Worm (Caenorhabditis elegans) whole organism, L4 larva: ENCODE data around the gene eelo-2.

Experiments used
- daf-12 ChIP-seq: fragments of 150-350 bp; optimal IDR thresholded peaks from 2 replicates; lab custom pipeline; 2014; ENCODE audit warnings: missing biosample characterization, missing genetic modification reagents, missing genetic modification characterization
- lin-13 ChIP-seq: fragments of 150-350 bp; optimal IDR thresholded peaks from 2 replicates; lab custom pipeline; 2014; ENCODE audit warnings: missing biosample characterization, missing genetic modification reagents, missing genetic modification characterization
- lin-39 ChIP-seq: fragments of 150-350 bp; optimal IDR thresholded peaks from 2 replicates; lab custom pipeline; 2014; ENCODE audit warnings: missing biosample characterization, missing genetic modification reagents, missing genetic modification characterization
- lir-3 ChIP-seq: sonication (generic microtip); optimal IDR thresholded peaks from 2 replicates; lab custom pipeline; 2016; ENCODE audit warnings: mild to moderate bottlenecking, missing genetic modification characterization, missing compliant biosample characterization
- madf-9 ChIP-seq: fragments of 200-800 bp; sonication (Bioruptor generic); conservative IDR thresholded peaks from 2 replicates; pipeline ENCODE4 v1.3.6; 2022; ENCODE audit warnings: missing genetic modification reagents, missing genetic modification characterization, missing compliant biosample characterization
- nhr-11 ChIP-seq: fragments of 150-350 bp; optimal IDR thresholded peaks from 2 replicates; lab custom pipeline; 2014; ENCODE audit warnings: missing biosample characterization, missing genetic modification characterization
- nhr-237 ChIP-seq: sonication (generic microtip); optimal IDR thresholded peaks from 2 replicates; lab custom pipeline; 2017; ENCODE audit warnings: missing biosample characterization, missing genetic modification characterization
- nhr-77 ChIP-seq: fragments of 150-350 bp; optimal IDR thresholded peaks from 2 replicates; lab custom pipeline; 2014; ENCODE audit warnings: missing biosample characterization, missing genetic modification characterization
- pqm-1 ChIP-seq: sonication (generic microtip); optimal IDR thresholded peaks from 2 replicates; lab custom pipeline; 2017; ENCODE audit warnings: missing biosample characterization, missing genetic modification characterization
- unc-62 ChIP-seq, 3 experiments: fragments of 150-350 bp in 1 of 3; sonication (generic microtip); optimal IDR thresholded peaks in 2 of 3; peaks in 1 of 3; 1 replicate in 1 of 3; 2 replicates in 2 of 3; lab custom pipeline; 2014 to 2017; ENCODE audit warnings: missing biosample characterization in 3 of 3, missing genetic modification characterization in 3 of 3, missing genetic modification reagents in 3 of 3, missing genotype in 1 of 3
- zip-11 ChIP-seq: fragments of 200-800 bp; sonication (Bioruptor generic); IDR thresholded peaks from 2 replicates; pipeline ENCODE4 v1.3.6; 2022; ENCODE audit warnings: missing genetic modification characterization, missing compliant biosample characterization

ce11 chrIV:17258824-17259223, 8.9 kb downstream of the eelo-2 start:
- TF ChIP-seq nhr-237 (tag; lab: Kevin White, UChicago), result no peak
- TF ChIP-seq unc-62 (GFP tag; optimal IDR thresholded peaks at IDR 0.05 in 1 of 2; lab: Kevin White, UChicago), result no peak
- no peak for TF ChIP-seq unc-62 (tag; optimal IDR thresholded peaks at IDR 0.05; lab: Kevin White, UChicago)
- TF ChIP-seq pqm-1, result no peak
- no peak for TF ChIP-seq nhr-11 (tag; lab: Kevin White, UChicago)
- no peak for TF ChIP-seq madf-9 (GFP tag; lab: Robert Waterston, UW)
- no peak for TF ChIP-seq daf-12 (tag; lab: Kevin White, UChicago)
- no peak for TF ChIP-seq lir-3 (tag; lab: Kevin White, UChicago)
- TF ChIP-seq lin-13 (GFP tag; lab: Kevin White, UChicago), result no peak
- no peak for TF ChIP-seq lin-39 (tag; lab: Kevin White, UChicago)
- no peak for TF ChIP-seq nhr-77 (tag; lab: Kevin White, UChicago)
- TF ChIP-seq zip-11 (GFP tag; lab: Robert Waterston, UW), result no peak
